Fruit fly (Drosophila melanogaster): ENCODE measurements around the gene Pdp.
A peak's percentile ranks its signal among the peaks of the same experiment; 100 is the strongest.

Pdp gene

dm6 chrX:7701282-7702078 is 33.0 kb downstream of the Pdp start:
- TF ChIP-seq CG12769 (tag; optimal IDR thresholded peaks at IDR 0.05) (peak; percentile 58), CG11723 (GFP tag; optimal IDR thresholded peaks at IDR 0.05) (peak; percentile 32), pho (GFP tag; optimal IDR thresholded peaks at IDR 0.05) (peak; percentile 65), CG6254 (GFP tag; optimal IDR thresholded peaks at IDR 0.05) (no peak), CHES-1-like (GFP tag; optimal IDR thresholded peaks at IDR 0.05) (peak; percentile 91), CG43689 (GFP tag; IDR thresholded peaks at IDR 0.05) (no peak), Ets65A (GFP tag) (peak; percentile 84), Trl (optimal IDR thresholded peaks at IDR 0.05) (no peak), Trl (GFP tag; optimal IDR thresholded peaks at IDR 0.05) (peak; percentile 5), H15 (GFP tag; IDR thresholded peaks at IDR 0.05) (0 out of 3 replicates have a peak, but pooled peaks have one; percentile 46), CG10543 (GFP tag; optimal IDR thresholded peaks at IDR 0.05) (peak; percentile 92), tgo (GFP tag; IDR thresholded peaks at IDR 0.05) (peak; percentile 60; the same call in 2 of the 3 replicates), sens-2 (GFP tag; IDR thresholded peaks at IDR 0.05) (no peak), Doc3 (GFP tag; IDR thresholded peaks at IDR 0.05; ENCODE audit: partially characterized antibody) (no peak), salm (tag; optimal IDR thresholded peaks at IDR 0.05) (peak; percentile 51), CG16815 (GFP tag; optimal IDR thresholded peaks at IDR 0.05) (peak; percentile 28), Max (GFP tag; optimal IDR thresholded peaks at IDR 0.05) (peak; percentile 66), z (GFP tag; IDR thresholded peaks at IDR 0.05) (no peak), sisA (GFP tag; IDR thresholded peaks at IDR 0.05) (peak; percentile 63), CG4854 (GFP tag; optimal IDR thresholded peaks at IDR 0.05) (peak; percentile 38), CG13123 (GFP tag; optimal IDR thresholded peaks at IDR 0.05) (no peak), usp (GFP tag; optimal IDR thresholded peaks at IDR 0.05) (no peak), Pdp1 (GFP tag; optimal IDR thresholded peaks at IDR 0.05) (peak; percentile 28 to 89), crp (GFP tag; optimal IDR thresholded peaks at IDR 0.05) (peak in 1 of 2 experiments; percentile 20), cwo (GFP tag; optimal IDR thresholded peaks at IDR 0.05) (peak; percentile 93), Med (GFP tag) (peak; percentile 93), CG2678 (tag; optimal IDR thresholded peaks at IDR 0.05) (peak; percentile 86), ind (GFP tag; optimal IDR thresholded peaks at IDR 0.05) (peak; percentile 54), CG31365 (tag; optimal IDR thresholded peaks at IDR 0.05) (no peak), CG5245 (GFP tag; optimal IDR thresholded peaks at IDR 0.05) (no peak), row (GFP tag; IDR thresholded peaks at IDR 0.05) (peak; percentile 87), CG3838 (GFP tag; optimal IDR thresholded peaks at IDR 0.05) (peak; percentile 37), CG10366 (GFP tag; IDR thresholded peaks at IDR 0.05) (peak; percentile 53), CG4404 (GFP tag; IDR thresholded peaks at IDR 0.05) (peak; percentile 41; the same call in 1 of the 2 replicates), Camta (GFP tag; optimal IDR thresholded peaks at IDR 0.05) (no peak), Lim3 (GFP tag; IDR thresholded peaks at IDR 0.05) (no peak), chn (GFP tag; optimal IDR thresholded peaks at IDR 0.05) (no peak), CG1647 (GFP tag; optimal IDR thresholded peaks at IDR 0.05) (peak; percentile 9), bcd (GFP tag; optimal IDR thresholded peaks at IDR 0.05) (peak; percentile 73), HLH54F (GFP tag; optimal IDR thresholded peaks at IDR 0.05) (peak; percentile 45), CG3281 (GFP tag; optimal IDR thresholded peaks at IDR 0.05) (peak; percentile 88), kah (GFP tag; optimal IDR thresholded peaks at IDR 0.05) (peak; percentile 23), gsb (GFP tag; IDR thresholded peaks at IDR 0.05) (peak; percentile 56), Mes4 (GFP tag; optimal IDR thresholded peaks at IDR 0.05) (peak; percentile 41), D (optimal IDR thresholded peaks at IDR 0.05) (no peak), D (GFP tag; optimal IDR thresholded peaks at IDR 0.05) (peak; percentile 7), Aef1 (GFP tag; IDR thresholded peaks at IDR 0.05) (peak; percentile 37), Poxn (GFP tag; IDR thresholded peaks at IDR 0.05) (no peak), Optix (GFP tag; IDR thresholded peaks at IDR 0.05) (no peak), CG1832 (GFP tag; optimal IDR thresholded peaks at IDR 0.05) (no peak), Atf-2 (GFP tag; optimal IDR thresholded peaks at IDR 0.05) (peak; percentile 56)
